Fruit fly (Drosophila melanogaster) whole organism: ENCODE measurements around the gene RhoGAP1A.

Source experiments
- Dll ChIP-seq: fragments of >200 bp; optimal IDR thresholded peaks from 2 replicates; lab custom pipeline; 2017
- usp ChIP-seq: fragments of >200 bp; optimal IDR thresholded peaks from 2 replicates; lab custom pipeline; 2017; ENCODE audit warnings: missing biosample characterization, missing genetic modification characterization, mixed read lengths

dm6 chrX:130555-130954, 3.3 kb downstream of the RhoGAP1A start:
- no peak for TF ChIP-seq usp (GFP tag; lab: Kevin White, UChicago)
- TF ChIP-seq Dll (lab: Kevin White, UChicago) = no peak
